Worm (Caenorhabditis elegans) whole organism, L4 larva: ENCODE data around the gene sre-32.

ENCODE experiments used
- T20F7.1 ChIP-seq: fragments of 200-800 bp; sonication (Bioruptor generic); optimal IDR thresholded peaks from 2 replicates; lab custom pipeline; 2018; ENCODE audit warnings: mild to moderate bottlenecking, missing genetic modification characterization, missing compliant biosample characterization
- zag-1 ChIP-seq: fragments of 150-350 bp; optimal IDR thresholded peaks from 2 replicates; lab custom pipeline; 2014; ENCODE audit warnings: missing biosample characterization, missing genetic modification characterization

- TF ChIP-seq zag-1 = no peak
- no peak for TF ChIP-seq T20F7.1 (GFP tag; lab: Kevin White, UChicago)
Measured at ce11 chrII:12491936-12492335, 35.4 kb upstream of the sre-32 start, which contains the start of gene srz-6.
